Worm (Caenorhabditis elegans) whole organism, L3 larva: Measurements from ENCODE around the gene gmeb-2.

Source experiments
- R02D3.7 ChIP-seq: fragments of 150-350 bp; optimal IDR thresholded peaks from 2 replicates; lab custom pipeline; 2014; ENCODE audit warnings: missing biosample characterization, missing genetic modification characterization
- ZK546.5 ChIP-seq: sonication (generic microtip); optimal IDR thresholded peaks from 2 replicates; lab custom pipeline; 2017; ENCODE audit warnings: missing biosample characterization, missing genetic modification characterization
- aly-2 ChIP-seq: fragments of 150-350 bp; optimal IDR thresholded peaks from 2 replicates; lab custom pipeline; 2014; ENCODE audit warnings: missing biosample characterization, missing genetic modification characterization
- ama-1 ChIP-seq: fragments of 150-350 bp; optimal IDR thresholded peaks from 2 replicates; lab custom pipeline; 2018
- ceh-16 ChIP-seq: sonication (generic microtip); optimal IDR thresholded peaks from 2 replicates; lab custom pipeline; 2017; ENCODE audit warnings: missing biosample characterization, missing genetic modification characterization
- ceh-28 ChIP-seq: fragments of 150-350 bp; optimal IDR thresholded peaks from 2 replicates; lab custom pipeline; 2014; ENCODE audit warnings: missing biosample characterization, missing genetic modification reagents, missing genetic modification characterization
- ceh-82 ChIP-seq: fragments of 150-350 bp; optimal IDR thresholded peaks from 2 replicates; lab custom pipeline; 2014; ENCODE audit warnings: missing biosample characterization, missing genetic modification characterization
- ceh-9 ChIP-seq: sonication (generic microtip); optimal IDR thresholded peaks from 2 replicates; lab custom pipeline; 2018; ENCODE audit warnings: missing biosample characterization, missing genetic modification characterization
- egl-27 ChIP-seq: sonication (generic microtip); optimal IDR thresholded peaks from 4 replicates; lab custom pipeline; 2017; ENCODE audit warnings: missing biosample characterization, missing genetic modification reagents, missing genetic modification characterization
- elt-1 ChIP-seq: fragments of 150-350 bp; optimal IDR thresholded peaks from 2 replicates; lab custom pipeline; 2014; ENCODE audit warnings: missing biosample characterization, missing genetic modification characterization
- elt-2 ChIP-seq: sonication (generic microtip); optimal IDR thresholded peaks from 2 replicates; lab custom pipeline; 2016; ENCODE audit warnings: missing genetic modification reagents, mild to moderate bottlenecking, missing genetic modification characterization, missing compliant biosample characterization
- elt-3 ChIP-seq, 3 experiments: fragments of 150-350 bp in 1 of 3; sonication (generic microtip) in 2 of 3; optimal IDR thresholded peaks; 2 replicates in 2 of 3; 4 replicates in 1 of 3; lab custom pipeline; 2014 to 2017; ENCODE audit warnings: missing biosample characterization in 3 of 3, missing genetic modification characterization in 3 of 3
- eor-1 ChIP-seq, 2 experiments: fragments of 150-350 bp; optimal IDR thresholded peaks; 2 replicates each; lab custom pipeline; 2014 to 2018; ENCODE audit warnings: missing biosample characterization in 2 of 2, missing genetic modification characterization in 2 of 2
- fkh-2 ChIP-seq: fragments of 150-350 bp; optimal IDR thresholded peaks from 2 replicates; lab custom pipeline; 2014; ENCODE audit warnings: missing biosample characterization, missing genetic modification reagents, missing genetic modification characterization
- fos-1 ChIP-seq: fragments of 150-350 bp; optimal IDR thresholded peaks from 2 replicates; lab custom pipeline; 2014; ENCODE audit warnings: missing biosample characterization, missing genetic modification characterization
- hmg-11 ChIP-seq: sonication (generic microtip); optimal IDR thresholded peaks from 2 replicates; lab custom pipeline; 2016; ENCODE audit warnings: missing genetic modification characterization, missing compliant biosample characterization
- jun-1 ChIP-seq: fragments of 150-350 bp; optimal IDR thresholded peaks from 2 replicates; lab custom pipeline; 2014; ENCODE audit warnings: missing biosample characterization, missing genetic modification reagents, missing genetic modification characterization
- lin-15B ChIP-seq: fragments of 150-350 bp; optimal IDR thresholded peaks from 2 replicates; lab custom pipeline; 2014; ENCODE audit warnings: missing biosample characterization, missing genetic modification characterization
- lsy-12 ChIP-seq: sonication (generic microtip); optimal IDR thresholded peaks from 2 replicates; lab custom pipeline; 2016; ENCODE audit warnings: mild to moderate bottlenecking, missing genetic modification characterization, missing compliant biosample characterization
- mdl-1 ChIP-seq: fragments of 150-350 bp; optimal IDR thresholded peaks from 2 replicates; lab custom pipeline; 2014; ENCODE audit warnings: missing biosample characterization, missing genetic modification characterization
- mml-1 ChIP-seq: fragments of 150-350 bp; sonication (generic microtip); optimal IDR thresholded peaks from 3 replicates; lab custom pipeline; 2014; ENCODE audit warnings: missing biosample characterization, missing genetic modification characterization
- nfya-1 ChIP-seq: sonication (generic microtip); optimal IDR thresholded peaks from 2 replicates; lab custom pipeline; 2017; ENCODE audit warnings: missing genetic modification characterization, mild to moderate bottlenecking, missing compliant biosample characterization, antibody characterized with exemption, moderate library complexity; ENCODE audit not compliant: insufficient read depth
- nhr-11 ChIP-seq: fragments of 150-350 bp; optimal IDR thresholded peaks from 2 replicates; lab custom pipeline; 2014; ENCODE audit warnings: missing biosample characterization, missing genetic modification characterization
- nhr-237 ChIP-seq: fragments of 150-350 bp; optimal IDR thresholded peaks from 2 replicates; lab custom pipeline; 2014; ENCODE audit warnings: missing biosample characterization, missing genetic modification characterization
- nhr-25 ChIP-seq: sonication (generic microtip); optimal IDR thresholded peaks from 2 replicates; lab custom pipeline; 2017; ENCODE audit warnings: missing biosample characterization, missing genetic modification characterization
- nhr-28 ChIP-seq: fragments of 150-350 bp; optimal IDR thresholded peaks from 2 replicates; lab custom pipeline; 2014; ENCODE audit warnings: missing biosample characterization, missing genetic modification characterization
- nhr-43 ChIP-seq: sonication (generic microtip); optimal IDR thresholded peaks from 2 replicates; lab custom pipeline; 2016; ENCODE audit warnings: mild to moderate bottlenecking, missing genetic modification characterization, missing compliant biosample characterization; ENCODE audit not compliant: poor library complexity, severe bottlenecking
- nhr-67 ChIP-seq: fragments of 150-350 bp; optimal IDR thresholded peaks from 2 replicates; lab custom pipeline; 2014; ENCODE audit warnings: missing biosample characterization, missing genetic modification characterization
- nhr-77 ChIP-seq: fragments of 150-350 bp; optimal IDR thresholded peaks from 2 replicates; lab custom pipeline; 2014; ENCODE audit warnings: missing biosample characterization, missing genetic modification characterization
- pha-4 ChIP-seq: fragments of 150-350 bp; optimal IDR thresholded peaks from 2 replicates; lab custom pipeline; 2014; ENCODE audit warnings: missing biosample characterization, missing genetic modification reagents, missing genetic modification characterization
- pqm-1 ChIP-seq: fragments of 150-350 bp; optimal IDR thresholded peaks from 2 replicates; lab custom pipeline; 2017; ENCODE audit warnings: missing biosample characterization, missing genetic modification characterization, inconsistent platforms
- sea-2 ChIP-seq: fragments of 150-350 bp; sonication (generic microtip); optimal IDR thresholded peaks from 4 replicates; lab custom pipeline; 2014; ENCODE audit warnings: missing biosample characterization, missing genetic modification reagents, missing genetic modification characterization
- snpc-4 ChIP-seq: fragments of 150-350 bp; optimal IDR thresholded peaks from 2 replicates; lab custom pipeline; 2014; ENCODE audit warnings: missing biosample characterization, missing genetic modification characterization
- tbx-2 ChIP-seq: sonication (generic microtip); optimal IDR thresholded peaks from 2 replicates; lab custom pipeline; 2016; ENCODE audit warnings: mild to moderate bottlenecking, missing genetic modification characterization, missing compliant biosample characterization
- unc-62 ChIP-seq: fragments of 150-350 bp; sonication (generic microtip); optimal IDR thresholded peaks from 4 replicates; lab custom pipeline; 2014; ENCODE audit warnings: missing biosample characterization, missing genetic modification reagents, missing genetic modification characterization
- zag-1 ChIP-seq: fragments of 150-350 bp; optimal IDR thresholded peaks from 2 replicates; lab custom pipeline; 2014; ENCODE audit warnings: missing biosample characterization, missing genetic modification characterization

Gene gmeb-2

DNA sequence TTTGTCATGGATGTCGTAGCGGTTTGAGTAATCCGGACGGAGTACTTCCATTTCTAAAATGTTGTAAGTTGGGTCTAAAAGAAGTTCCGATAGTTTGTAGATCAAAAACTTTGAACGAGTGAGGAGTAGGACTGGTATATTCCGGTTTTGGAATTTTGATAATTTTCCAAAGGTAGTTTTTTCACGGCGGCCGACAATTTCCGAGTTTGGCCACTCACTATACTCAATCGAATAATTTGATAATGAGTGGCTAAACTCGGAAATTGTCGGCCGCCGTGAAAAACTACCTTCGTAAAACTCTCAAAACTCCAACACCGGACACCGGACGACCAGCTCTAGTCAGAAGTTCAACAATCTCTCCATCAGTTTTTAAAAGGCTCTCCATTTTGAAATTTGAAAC, 34.6 kb upstream of the gmeb-2 start:
- TF ChIP-seq eor-1 (tag; optimal IDR thresholded peaks at IDR 0.05; lab: Kevin White, UChicago): no peak
- no peak for TF ChIP-seq nhr-77 (tag; lab: Kevin White, UChicago)
- TF ChIP-seq ama-1: no peak
- no peak for TF ChIP-seq mdl-1 (tag; lab: Kevin White, UChicago)
- TF ChIP-seq hmg-11: no peak
- TF ChIP-seq ceh-82 (tag; lab: Kevin White, UChicago): no peak

DNA sequence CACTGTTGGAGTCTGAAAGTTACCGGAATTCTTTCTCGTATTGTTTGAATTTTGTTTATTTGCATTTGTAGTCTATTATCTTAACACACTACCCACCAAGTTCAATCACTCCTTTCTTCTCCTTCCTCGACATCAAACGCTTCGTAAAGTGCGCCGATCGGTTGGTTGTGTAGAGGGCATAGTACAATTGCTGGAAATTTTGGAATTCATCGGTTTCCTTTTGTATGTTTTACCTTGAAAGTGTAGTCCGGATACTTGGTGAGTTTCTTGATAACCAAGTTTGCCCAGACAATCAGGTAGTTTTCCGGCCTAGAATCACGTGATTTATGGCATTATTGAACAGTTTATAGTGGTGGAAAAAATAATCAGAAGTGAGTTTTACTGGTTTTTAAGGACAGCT, 32.3 kb upstream of the gmeb-2 start:
- TF ChIP-seq pha-4 (tag; lab: Kevin White, UChicago) (no peak), nhr-77 (tag; lab: Kevin White, UChicago) (no peak), fkh-2 (no peak), jun-1 (no peak), mdl-1 (tag; lab: Kevin White, UChicago) (no peak), snpc-4 (no peak), nhr-28 (tag; lab: Kevin White, UChicago) (no peak), elt-1 (no peak), nhr-25 (tag; lab: Kevin White, UChicago) (no peak), pqm-1 (tag; lab: Kevin White, UChicago) (peak; percentile 5), elt-2 (tag; lab: Kevin White, UChicago) (peak; percentile 71), nhr-237 (no peak), ZK546.5 (tag; lab: Kevin White, UChicago) (no peak), R02D3.7 (tag; lab: Kevin White, UChicago) (no peak), nhr-43 (no peak)

DNA sequence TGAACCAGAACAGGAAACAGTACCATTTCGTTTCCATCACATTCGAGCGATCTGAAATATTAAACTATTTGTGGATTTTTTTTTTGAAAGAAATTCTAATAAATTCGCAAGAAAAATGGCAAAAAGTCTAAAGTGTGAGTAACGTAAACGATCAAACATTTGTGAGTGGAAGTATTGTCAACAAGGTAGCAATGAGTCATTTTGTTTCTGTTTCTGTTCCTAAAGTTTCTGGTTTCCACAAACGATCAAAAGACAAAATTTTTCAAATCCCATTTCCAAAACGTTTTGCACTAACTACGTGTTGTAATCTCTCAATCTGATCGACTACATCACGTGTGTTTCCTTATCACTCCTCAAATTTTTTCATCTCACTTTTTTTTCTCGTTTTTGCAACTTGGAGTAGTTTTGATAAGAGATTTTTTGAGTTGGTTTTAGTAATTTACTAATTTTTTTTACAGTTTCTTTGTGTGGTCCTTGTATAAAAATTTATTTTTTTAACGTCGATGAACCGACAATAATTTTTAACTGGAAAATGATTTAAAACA, 31.3 kb upstream of the gmeb-2 start, which contains the start of gene F59F4.3:
TSS of gene F59F4.3 (minus strand) at position 51 of the 545 bp plus-strand sequence.
- TF ChIP-seq elt-2 (tag; lab: Kevin White, UChicago) (peak; percentile 61), lin-15B (no peak), tbx-2 (no peak), pha-4 (tag; lab: Kevin White, UChicago) (peak; percentile 29), ceh-16 (no peak), nhr-237 (no peak), mml-1 (tag; lab: Kevin White, UChicago) (no peak), lsy-12 (tag; lab: Kevin White, UChicago) (no peak), ceh-28 (tag; lab: Kevin White, UChicago) (no peak), eor-1 (tag; optimal IDR thresholded peaks at IDR 0.05; lab: Kevin White, UChicago) (no peak), ama-1 (no peak)

DNA sequence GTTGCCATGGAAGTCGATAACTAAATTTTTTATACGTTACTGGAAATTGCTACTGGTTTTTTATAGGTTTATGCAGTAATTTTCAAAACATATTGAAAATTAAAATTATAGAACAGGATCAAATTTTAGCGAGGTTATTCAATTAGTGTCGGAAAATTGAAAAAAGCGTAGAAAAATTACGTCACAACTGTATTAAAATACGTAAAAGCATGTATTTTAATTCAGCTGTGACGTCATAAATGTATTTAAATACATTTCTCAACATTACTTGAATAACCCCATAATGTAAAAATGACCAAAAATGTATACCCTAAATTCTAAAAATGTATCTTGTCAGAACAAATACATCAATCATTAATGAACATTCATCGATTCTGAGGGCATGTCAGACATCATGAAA, 30.0 kb upstream of the gmeb-2 start:
- no peak for TF ChIP-seq ceh-9 (tag; lab: Kevin White, UChicago)
- TF ChIP-seq nhr-237: no peak
- TF ChIP-seq fkh-2: no peak
- TF ChIP-seq nfya-1 (tag; lab: Kevin White, UChicago): no peak
- TF ChIP-seq lsy-12 (tag; lab: Kevin White, UChicago): no peak
- TF ChIP-seq aly-2 (tag; lab: Kevin White, UChicago): no peak
- no peak for TF ChIP-seq egl-27 (tag; lab: Kevin White, UChicago)
- TF ChIP-seq nhr-11 (tag; lab: Kevin White, UChicago): no peak
- no peak for TF ChIP-seq lin-15B
- no peak for TF ChIP-seq mdl-1 (tag; lab: Kevin White, UChicago)
- TF ChIP-seq nhr-77 (tag; lab: Kevin White, UChicago): no peak
- TF ChIP-seq nhr-67 (tag; lab: Kevin White, UChicago): no peak
- no peak for TF ChIP-seq sea-2 (GFP tag; lab: Kevin White, UChicago)
- TF ChIP-seq nhr-43: no peak
- TF ChIP-seq fos-1: no peak
- no peak for TF ChIP-seq unc-62 (GFP tag; lab: Kevin White, UChicago)
- TF ChIP-seq ZK546.5 (tag; lab: Kevin White, UChicago): no peak
- no peak for TF ChIP-seq zag-1
- TF ChIP-seq elt-3 (tag; optimal IDR thresholded peaks at IDR 0.05; lab: Kevin White, UChicago): no peak
